Fruit fly (Drosophila melanogaster) whole organism, prepupa: ENCODE measurements around the gene CG9727.
A peak's percentile ranks its signal among the peaks of the same experiment; 100 is the strongest.

Experiments
- CG10631 ChIP-seq: fragments of 200-800 bp; sonication (Bioruptor generic); optimal IDR thresholded peaks from 2 replicates; lab custom pipeline; 2016; ENCODE audit warnings: missing biosample characterization, missing genetic modification characterization
- CG10669 ChIP-seq: fragments of 200-800 bp; sonication (Bioruptor generic); optimal IDR thresholded peaks from 3 replicates; lab custom pipeline; 2018; ENCODE audit warnings: missing biosample characterization, mild to moderate bottlenecking, missing genetic modification characterization, moderate library complexity
- CG11294 ChIP-seq: fragments of 200-800 bp; sonication (Bioruptor generic); IDR thresholded peaks from 2 replicates; pipeline ENCODE4 v1.3.6; 2022; ENCODE audit warnings: missing biosample characterization, missing genetic modification characterization
- CG11762 ChIP-seq: fragments of 200-800 bp; sonication (Bioruptor generic); optimal IDR thresholded peaks from 3 replicates; lab custom pipeline; 2016; ENCODE audit warnings: missing biosample characterization, missing genetic modification characterization; ENCODE audit not compliant: insufficient read depth
- CG15336 ChIP-seq: fragments of 200-800 bp; sonication (Bioruptor generic); IDR thresholded peaks from 2 replicates; pipeline ENCODE4 v1.3.6; 2022; ENCODE audit warnings: missing biosample characterization, missing genetic modification characterization
- CG16779 ChIP-seq: fragments of 200-800 bp; sonication (Bioruptor generic); optimal IDR thresholded peaks from 3 replicates; lab custom pipeline; 2017; ENCODE audit warnings: missing biosample characterization, mild to moderate bottlenecking, missing genetic modification characterization
- CG3032 ChIP-seq: fragments of 200-800 bp; optimal IDR thresholded peaks from 2 replicates; lab custom pipeline; 2019; ENCODE audit warnings: missing biosample characterization, mild to moderate bottlenecking, missing genetic modification characterization, moderate library complexity
- CG31627 ChIP-seq: fragments of 200-800 bp; sonication (Bioruptor generic); optimal IDR thresholded peaks from 3 replicates; lab custom pipeline; 2016; ENCODE audit warnings: missing biosample characterization, missing genetic modification characterization
- CG32006 ChIP-seq: fragments of 200-800 bp; sonication (Bioruptor generic); optimal IDR thresholded peaks from 3 replicates; lab custom pipeline; 2017; ENCODE audit warnings: missing biosample characterization, mild to moderate bottlenecking, missing genetic modification characterization
- CG34406 ChIP-seq: fragments of 200-800 bp; sonication (Bioruptor generic); optimal IDR thresholded peaks from 3 replicates; lab custom pipeline; 2016; ENCODE audit warnings: missing biosample characterization, missing genetic modification characterization
- CG3919 ChIP-seq: fragments of 200-800 bp; sonication (Bioruptor generic); optimal IDR thresholded peaks from 3 replicates; lab custom pipeline; 2016; ENCODE audit warnings: missing biosample characterization, missing genetic modification characterization
- CG4318 ChIP-seq: fragments of 200-800 bp; sonication (Bioruptor generic); optimal IDR thresholded peaks from 3 replicates; lab custom pipeline; 2017; ENCODE audit warnings: missing biosample characterization, mild to moderate bottlenecking, missing genetic modification characterization
- CG6163 ChIP-seq: fragments of 200-800 bp; sonication (Bioruptor generic); IDR thresholded peaks from 3 replicates; pipeline ENCODE4 v1.3.6; 2022; ENCODE audit warnings: missing biosample characterization, missing genetic modification characterization
- CG6276 ChIP-seq: fragments of 200-800 bp; sonication (Bioruptor generic); optimal IDR thresholded peaks from 2 replicates; lab custom pipeline; 2017; ENCODE audit warnings: missing biosample characterization, mild to moderate bottlenecking, missing genetic modification characterization
- CG6792 ChIP-seq: fragments of 200-800 bp; sonication (Bioruptor generic); optimal IDR thresholded peaks from 3 replicates; lab custom pipeline; 2016; ENCODE audit warnings: missing biosample characterization, missing genetic modification characterization
- CG6808 ChIP-seq: fragments of 200-800 bp; sonication (Bioruptor generic); optimal IDR thresholded peaks from 3 replicates; lab custom pipeline; 2017; ENCODE audit warnings: missing biosample characterization, missing genetic modification characterization, mild to moderate bottlenecking, moderate library complexity, missing genetic modification reagents
- CG6854 ChIP-seq: fragments of 200-800 bp; sonication (Bioruptor generic); optimal IDR thresholded peaks from 2 replicates; lab custom pipeline; 2017; ENCODE audit warnings: missing biosample characterization, mild to moderate bottlenecking, missing genetic modification characterization
- CG7368 ChIP-seq: fragments of 200-800 bp; sonication (Bioruptor generic); optimal IDR thresholded peaks from 3 replicates; lab custom pipeline; 2016; ENCODE audit warnings: missing biosample characterization, missing genetic modification characterization
- CG8119 ChIP-seq: fragments of 200-800 bp; sonication (Bioruptor generic); IDR thresholded peaks from 3 replicates; pipeline ENCODE4 v1.3.6; 2022; ENCODE audit warnings: missing biosample characterization, missing genetic modification characterization
- CG8319 ChIP-seq: fragments of 200-800 bp; sonication (Bioruptor generic); optimal IDR thresholded peaks from 3 replicates; lab custom pipeline; 2016; ENCODE audit warnings: missing biosample characterization, missing genetic modification characterization
- CG9139 ChIP-seq: fragments of 200-800 bp; sonication (Bioruptor generic); optimal IDR thresholded peaks from 3 replicates; lab custom pipeline; 2017; ENCODE audit warnings: missing biosample characterization, mild to moderate bottlenecking, missing genetic modification characterization
- Eip75B ChIP-seq: fragments of 200-800 bp; sonication (Bioruptor generic); optimal IDR thresholded peaks from 3 replicates; lab custom pipeline; 2016; ENCODE audit warnings: missing biosample characterization, missing genetic modification characterization
- Eip78C ChIP-seq: fragments of 200-800 bp; sonication (Bioruptor generic); peaks from one replicate; lab custom pipeline; 2016; ENCODE audit warnings: missing biosample characterization, missing genetic modification characterization
- Hr39 ChIP-seq: fragments of 200-800 bp; sonication (Bioruptor generic); optimal IDR thresholded peaks from 2 replicates; lab custom pipeline; 2016; ENCODE audit warnings: missing biosample characterization, missing genetic modification characterization
- Hr4 ChIP-seq: fragments of 200-800 bp; sonication (Bioruptor generic); optimal IDR thresholded peaks from 3 replicates; lab custom pipeline; 2016; ENCODE audit warnings: missing biosample characterization, missing genetic modification characterization
- Met ChIP-seq: fragments of 200-800 bp; sonication (Bioruptor generic); optimal IDR thresholded peaks from 3 replicates; lab custom pipeline; 2016; ENCODE audit warnings: missing biosample characterization, missing genetic modification characterization
- OdsH ChIP-seq: fragments of 200-800 bp; sonication (Bioruptor generic); optimal IDR thresholded peaks from 3 replicates; lab custom pipeline; 2016; ENCODE audit warnings: missing biosample characterization, missing genetic modification characterization
- Sox102F ChIP-seq: fragments of 200-800 bp; sonication (Bioruptor generic); optimal IDR thresholded peaks from 2 replicates; lab custom pipeline; 2016; ENCODE audit warnings: missing biosample characterization, mild to moderate bottlenecking, missing genetic modification characterization
- Sox14 ChIP-seq: fragments of 200-800 bp; sonication (Bioruptor generic); optimal IDR thresholded peaks from 3 replicates; lab custom pipeline; 2016; ENCODE audit warnings: missing biosample characterization, missing genetic modification characterization
- Sox15 ChIP-seq: fragments of 200-800 bp; sonication (Bioruptor generic); optimal IDR thresholded peaks from 3 replicates; lab custom pipeline; 2016; ENCODE audit warnings: missing biosample characterization, missing genetic modification characterization
- achi ChIP-seq: fragments of 200-800 bp; sonication (Bioruptor generic); optimal IDR thresholded peaks from 3 replicates; lab custom pipeline; 2016; ENCODE audit warnings: missing biosample characterization, missing genetic modification characterization
- acj6 ChIP-seq: fragments of 200-800 bp; sonication (Bioruptor generic); optimal IDR thresholded peaks from 3 replicates; lab custom pipeline; 2016; ENCODE audit warnings: missing biosample characterization, missing genetic modification characterization
- cyc ChIP-seq: fragments of 200-800 bp; sonication (Bioruptor generic); optimal IDR thresholded peaks from 3 replicates; lab custom pipeline; 2016; ENCODE audit warnings: missing biosample characterization, missing genetic modification characterization
- dac ChIP-seq: fragments of 200-800 bp; sonication (Bioruptor generic); optimal IDR thresholded peaks from 2 replicates; lab custom pipeline; 2017; ENCODE audit warnings: missing biosample characterization, mild to moderate bottlenecking, missing genetic modification characterization
- eg ChIP-seq: fragments of 200-800 bp; sonication (Bioruptor generic); IDR thresholded peaks from 3 replicates; pipeline ENCODE4 v1.3.6; 2022; ENCODE audit warnings: missing biosample characterization, missing genetic modification characterization
- esn ChIP-seq: fragments of 200-800 bp; sonication (Bioruptor generic); optimal IDR thresholded peaks from 2 replicates; lab custom pipeline; 2016; ENCODE audit warnings: missing biosample characterization, mild to moderate bottlenecking, missing genetic modification characterization, moderate library complexity
- fd59A ChIP-seq: fragments of 200-800 bp; sonication (Bioruptor generic); optimal IDR thresholded peaks from 2 replicates; lab custom pipeline; 2017; ENCODE audit warnings: missing biosample characterization, mild to moderate bottlenecking, missing genetic modification characterization, missing genetic modification reagents
- fd85E ChIP-seq: fragments of 200-800 bp; sonication (Bioruptor generic); optimal IDR thresholded peaks from 3 replicates; lab custom pipeline; 2016; ENCODE audit warnings: missing biosample characterization, missing genetic modification characterization
- fkh ChIP-seq: fragments of 200-800 bp; sonication (Bioruptor generic); optimal IDR thresholded peaks from 3 replicates; lab custom pipeline; 2017; ENCODE audit warnings: missing biosample characterization, mild to moderate bottlenecking, missing genetic modification characterization, moderate library complexity
- lz ChIP-seq: fragments of 200-800 bp; sonication (Bioruptor generic); optimal IDR thresholded peaks from 3 replicates; lab custom pipeline; 2016; ENCODE audit warnings: missing biosample characterization, missing genetic modification characterization
- pdm3 ChIP-seq: fragments of 200-800 bp; sonication (Bioruptor generic); optimal IDR thresholded peaks from 3 replicates; lab custom pipeline; 2016; ENCODE audit warnings: missing biosample characterization, missing genetic modification characterization
- salr ChIP-seq, 2 experiments: fragments of 200-800 bp; sonication (Bioruptor generic); optimal IDR thresholded peaks; 3 replicates each; lab custom pipeline; 2016 to 2018; ENCODE audit warnings: missing biosample characterization in 2 of 2, missing genetic modification characterization in 2 of 2, mild to moderate bottlenecking in 1 of 2
- spab ChIP-seq: fragments of 200-800 bp; sonication (Bioruptor generic); optimal IDR thresholded peaks from 2 replicates; lab custom pipeline; 2017; ENCODE audit warnings: missing biosample characterization, mild to moderate bottlenecking, missing genetic modification characterization, missing genetic modification reagents
- ss ChIP-seq, 2 experiments: fragments of 200-800 bp; sonication (Bioruptor generic); optimal IDR thresholded peaks; 2 replicates in 1 of 2; 3 replicates in 1 of 2; lab custom pipeline; 2017 to 2018; ENCODE audit warnings: mild to moderate bottlenecking in 2 of 2, missing biosample characterization in 2 of 2, missing genetic modification characterization in 2 of 2, moderate library complexity in 1 of 2
- svp ChIP-seq: fragments of 200-800 bp; sonication (Bioruptor generic); peaks from one replicate; lab custom pipeline; 2016; ENCODE audit warnings: missing biosample characterization, missing genetic modification characterization
- topi ChIP-seq: fragments of 200-800 bp; sonication (Bioruptor generic); optimal IDR thresholded peaks from 3 replicates; lab custom pipeline; 2016; ENCODE audit warnings: missing biosample characterization, missing genetic modification characterization
- vri ChIP-seq: fragments of 200-800 bp; sonication (Bioruptor generic); optimal IDR thresholded peaks from 3 replicates; lab custom pipeline; 2016; ENCODE audit warnings: missing biosample characterization, mild to moderate bottlenecking, missing genetic modification characterization

CG9727 gene

dm6 chr3R:6419942-6420341 lies 36.5 kb downstream of the CG9727 start:
- TF ChIP-seq spab (no peak), Eip78C (GFP tag; lab: Kevin White, UChicago) (no peak), CG6854 (no peak), CG16779 (tag; lab: Kevin White, UChicago) (no peak), CG6163 (GFP tag; lab: Robert Waterston, UW) (peak; percentile 47; the same call in 1 of the 3 replicates), eg (no peak), CG9139 (GFP tag; lab: Kevin White, UChicago) (no peak), Eip75B (GFP tag; lab: Kevin White, UChicago) (peak; percentile 19), Sox14 (GFP tag; lab: Kevin White, UChicago) (peak; percentile 24), CG11294 (GFP tag; lab: Robert Waterston, UW) (no peak), cyc (GFP tag; lab: Kevin White, UChicago) (no peak), CG32006 (no peak), CG34406 (GFP tag; lab: Kevin White, UChicago) (no peak), topi (GFP tag; lab: Kevin White, UChicago) (no peak), svp (peak; percentile 85), CG15336 (0 out of 2 replicates have a peak, but pooled peaks have one; percentile 11), vri (GFP tag; lab: Kevin White, UChicago) (peak; percentile 9)

dm6 chr3R:6419103-6419502 lies 37.4 kb downstream of the CG9727 start:
- TF ChIP-seq CG6792 (no peak), CG8119 (no peak), CG32006 (no peak), Eip78C (GFP tag; lab: Kevin White, UChicago) (no peak), Hr39 (GFP tag; lab: Kevin White, UChicago) (no peak), CG31627 (GFP tag; lab: Kevin White, UChicago) (no peak), Sox15 (no peak)

DNA sequence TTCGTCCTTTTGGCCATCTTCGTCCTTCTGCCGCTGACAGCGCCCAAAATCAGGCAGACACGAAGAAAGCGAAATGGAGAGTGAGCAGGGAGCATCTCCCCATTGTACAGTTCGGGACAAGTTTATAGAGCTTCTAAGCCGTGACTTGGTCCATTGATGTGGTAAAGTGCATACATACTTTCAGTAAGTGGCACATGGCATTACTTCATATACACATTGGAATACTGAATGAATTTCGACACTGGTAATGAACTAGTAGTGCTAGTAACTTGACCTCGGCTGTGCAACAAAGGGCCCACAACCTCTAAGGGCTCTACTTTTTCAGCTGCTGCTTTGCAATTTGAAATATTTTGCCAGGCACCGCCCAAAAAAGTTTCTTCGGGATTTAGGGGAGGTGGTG lies 40.2 kb downstream of the CG9727 start:
- TF ChIP-seq lz, result peak; percentile 56
- TF ChIP-seq CG8319 (GFP tag; lab: Kevin White, UChicago), result no peak
- TF ChIP-seq topi (GFP tag; lab: Kevin White, UChicago), result peak; percentile 41
- TF ChIP-seq CG15336, result peak; percentile 51
- TF ChIP-seq Sox102F (GFP tag; lab: Kevin White, UChicago), result peak; percentile 53
- no peak for TF ChIP-seq CG9139 (GFP tag; lab: Kevin White, UChicago)
- TF ChIP-seq esn (GFP tag; lab: Kevin White, UChicago), result peak; percentile 47
- no peak for TF ChIP-seq spab
- TF ChIP-seq CG31627 (GFP tag; lab: Kevin White, UChicago), result peak; percentile 55
- peak; percentile 40 for TF ChIP-seq Met
- peak; percentile 60 for TF ChIP-seq Hr39 (GFP tag; lab: Kevin White, UChicago)
- peak; percentile 18 for TF ChIP-seq Sox15
- TF ChIP-seq fkh (GFP tag; lab: Kevin White, UChicago), result peak; percentile 2
- TF ChIP-seq CG7368 (GFP tag; lab: Kevin White, UChicago), result peak; percentile 18
- no peak for TF ChIP-seq CG11762 (GFP tag; lab: Kevin White, UChicago)
- peak; percentile 35 for TF ChIP-seq pdm3 (GFP tag; lab: Kevin White, UChicago)
- TF ChIP-seq CG10631 (GFP tag; lab: Kevin White, UChicago), result peak; percentile 14
- TF ChIP-seq ss (GFP tag; optimal IDR thresholded peaks at IDR 0.05; lab: Kevin White, UChicago), result peak in 1 of 2 experiments; percentile 20
- peak; percentile 10 for TF ChIP-seq CG4318 (GFP tag; lab: Kevin White, UChicago)
- peak; percentile 27 for TF ChIP-seq CG3032 (tag; lab: Kevin White, UChicago)
- TF ChIP-seq svp, result peak; percentile 73
- TF ChIP-seq OdsH, result peak; percentile 46
- peak; percentile 41 for TF ChIP-seq achi (GFP tag; lab: Kevin White, UChicago)
- no peak for TF ChIP-seq salr (GFP tag; optimal IDR thresholded peaks at IDR 0.05; lab: Kevin White, UChicago)
- TF ChIP-seq CG6792, result peak; percentile 58
- peak; percentile 37 for TF ChIP-seq CG6276 (GFP tag; lab: Kevin White, UChicago)
- peak; percentile 31 for TF ChIP-seq CG10669 (GFP tag; lab: Kevin White, UChicago)
- peak; percentile 57 for TF ChIP-seq cyc (GFP tag; lab: Kevin White, UChicago)
- peak; percentile 44 for TF ChIP-seq Hr4 (GFP tag; lab: Kevin White, UChicago)
- TF ChIP-seq fd85E, result no peak
- TF ChIP-seq CG6808 (GFP tag; lab: Kevin White, UChicago), result peak; percentile 21
- peak; percentile 37 for TF ChIP-seq CG34406 (GFP tag; lab: Kevin White, UChicago)
- TF ChIP-seq Eip75B (GFP tag; lab: Kevin White, UChicago), result peak; percentile 20
- TF ChIP-seq acj6 (GFP tag; lab: Kevin White, UChicago), result peak; percentile 20
- peak; percentile 45; the same call in 2 of the 3 replicates for TF ChIP-seq CG8119
- no peak for TF ChIP-seq dac (GFP tag; lab: Kevin White, UChicago)
- peak; percentile 9 for TF ChIP-seq fd59A (GFP tag; lab: Kevin White, UChicago)
- TF ChIP-seq CG3919, result peak; percentile 54
